5 fruit fly cellular contexts compared by ENCODE assay signal in genomic region chr3R:30813903-30814339, dm6.
TF ChIP-seq lines count a peak whose summit lies in the region.

No protein-coding gene starts in this region.

- peak; percentile 35 for TF ChIP-seq CTCF in whole organism, embryonic (GFP tag; optimal IDR thresholded peaks at IDR 0.05; lab: Kevin White, UChicago)

TF ChIP-seq in whole organism, adult, 20 proteins besides CTCF, POLR2A, EP300 and RAD21 (continues in another document):
- TF ChIP-seq cic (GFP tag; optimal IDR thresholded peaks at IDR 0.05; lab: Kevin White, UChicago) (no peak), CG7101 (tag; optimal IDR thresholded peaks at IDR 0.05; lab: Kevin White, UChicago) (peak; percentile 34), Crg-1 (GFP tag; optimal IDR thresholded peaks at IDR 0.05; lab: Kevin White, UChicago) (no peak), CG14711 (tag; optimal IDR thresholded peaks at IDR 0.05; lab: Kevin White, UChicago) (peak; percentile 34), CG1620 (GFP tag; optimal IDR thresholded peaks at IDR 0.05; lab: Kevin White, UChicago) (no peak), pad (GFP tag; optimal IDR thresholded peaks at IDR 0.05; lab: Kevin White, UChicago) (no peak), ovo (GFP tag; optimal IDR thresholded peaks at IDR 0.05; lab: Kevin White, UChicago) (no peak), CG5204 (GFP tag; optimal IDR thresholded peaks at IDR 0.05; lab: Kevin White, UChicago) (no peak), kay (GFP tag; lab: Kevin White, UChicago; ENCODE audit: borderline replicate concordance) (no peak), toe (GFP tag; optimal IDR thresholded peaks at IDR 0.05; lab: Kevin White, UChicago) (no peak), Hr96 (GFP tag; optimal IDR thresholded peaks at IDR 0.05; lab: Kevin White, UChicago) (no peak), CG11617 (GFP tag; optimal IDR thresholded peaks at IDR 0.05; lab: Kevin White, UChicago) (no peak), tj (GFP tag; optimal IDR thresholded peaks at IDR 0.05; lab: Kevin White, UChicago) (no peak), Mnt (GFP tag; optimal IDR thresholded peaks at IDR 0.05; lab: Kevin White, UChicago) (no peak), bab1 (GFP tag; optimal IDR thresholded peaks at IDR 0.05; lab: Kevin White, UChicago) (no peak), cnc (optimal IDR thresholded peaks at IDR 0.05; lab: Kevin White, UChicago) (no peak), CG7045 (GFP tag; optimal IDR thresholded peaks at IDR 0.05; lab: Kevin White, UChicago) (peak; percentile 42), Clk (GFP tag; optimal IDR thresholded peaks at IDR 0.05; lab: Kevin White, UChicago) (no peak), CG12768 (GFP tag; optimal IDR thresholded peaks at IDR 0.05; lab: Kevin White, UChicago) (no peak)

TF ChIP-seq in whole organism, embryonic, 481 proteins besides CTCF, POLR2A, EP300 and RAD21 (continues in another document):
- TF ChIP-seq mirr (GFP tag; optimal IDR thresholded peaks at IDR 0.05; lab: Kevin White, UChicago) (peak; percentile 5), crol (GFP tag; IDR thresholded peaks at IDR 0.05; lab: Robert Waterston, UW) (peak; percentile 77), Nf-YA (GFP tag; IDR thresholded peaks at IDR 0.05; lab: Robert Waterston, UW) (peak; percentile 53), CG18011 (GFP tag; optimal IDR thresholded peaks at IDR 0.05; lab: Kevin White, UChicago) (peak; percentile 31), CG1602 (GFP tag; optimal IDR thresholded peaks at IDR 0.05; lab: Kevin White, UChicago) (peak; percentile 71), sens-2 (GFP tag; IDR thresholded peaks at IDR 0.05; lab: Robert Waterston, UW) (peak; percentile 70; the same call in 1 of the 2 replicates), CG5245 (GFP tag; optimal IDR thresholded peaks at IDR 0.05; lab: Kevin White, UChicago) (peak; percentile 74), Fer1 (GFP tag; optimal IDR thresholded peaks at IDR 0.05; lab: Kevin White, UChicago) (peak; percentile 85), aop (GFP tag; IDR thresholded peaks at IDR 0.05; lab: Robert Waterston, UW) (peak; percentile 33; the same call in 1 of the 2 replicates), seq (GFP tag; IDR thresholded peaks at IDR 0.05; lab: Robert Waterston, UW) (peak; percentile 77), rib (GFP tag; IDR thresholded peaks at IDR 0.05; lab: Robert Waterston, UW) (peak; percentile 64; the same call in 1 of the 2 replicates), fru (optimal IDR thresholded peaks at IDR 0.05; lab: Kevin White, UChicago) (no peak), CG3065 (GFP tag; optimal IDR thresholded peaks at IDR 0.05; lab: Kevin White, UChicago) (peak; percentile 62), CG10274 (GFP tag; optimal IDR thresholded peaks at IDR 0.05; lab: Kevin White, UChicago) (peak; percentile 48), Hr51 (GFP tag; optimal IDR thresholded peaks at IDR 0.05; lab: Kevin White, UChicago) (peak; percentile 39 to 88), gcm2 (GFP tag; optimal IDR thresholded peaks at IDR 0.05; lab: Kevin White, UChicago) (peak; percentile 26), bowl (GFP tag; IDR thresholded peaks at IDR 0.05; lab: Robert Waterston, UW) (no peak), CG8478 (optimal IDR thresholded peaks at IDR 0.05; lab: Kevin White, UChicago) (no peak)

TF ChIP-seq in whole organism, prepupa, 60 proteins besides CTCF, POLR2A, EP300 and RAD21 (continues in another document):
- TF ChIP-seq CG11762 (GFP tag; optimal IDR thresholded peaks at IDR 0.05; lab: Kevin White, UChicago; ENCODE audit: insufficient read depth) (peak; percentile 74), CG6163 (GFP tag; IDR thresholded peaks at IDR 0.05; lab: Robert Waterston, UW) (peak; percentile 91), fd59A (GFP tag; optimal IDR thresholded peaks at IDR 0.05; lab: Kevin White, UChicago) (peak; percentile 35), eg (GFP tag; IDR thresholded peaks at IDR 0.05; lab: Robert Waterston, UW) (peak; percentile 92), CG10631 (GFP tag; optimal IDR thresholded peaks at IDR 0.05; lab: Kevin White, UChicago) (peak; percentile 73), Eip78C (GFP tag; lab: Kevin White, UChicago) (peak; percentile 96), ss (GFP tag; optimal IDR thresholded peaks at IDR 0.05; lab: Kevin White, UChicago) (peak; percentile 66 to 73), vri (GFP tag; optimal IDR thresholded peaks at IDR 0.05; lab: Kevin White, UChicago) (peak; percentile 8), Hr39 (GFP tag; optimal IDR thresholded peaks at IDR 0.05; lab: Kevin White, UChicago) (peak; percentile 84), fd85E (GFP tag; optimal IDR thresholded peaks at IDR 0.05; lab: Kevin White, UChicago) (peak; percentile 59), Ets21C (GFP tag; optimal IDR thresholded peaks at IDR 0.05; lab: Kevin White, UChicago) (peak; percentile 82), pdm3 (GFP tag; optimal IDR thresholded peaks at IDR 0.05; lab: Kevin White, UChicago) (peak; percentile 78), Eip75B (GFP tag; optimal IDR thresholded peaks at IDR 0.05; lab: Kevin White, UChicago) (peak; percentile 79), achi (GFP tag; optimal IDR thresholded peaks at IDR 0.05; lab: Kevin White, UChicago) (peak; percentile 84), svp (GFP tag; lab: Kevin White, UChicago) (peak; percentile 93), CG3032 (tag; optimal IDR thresholded peaks at IDR 0.05; lab: Kevin White, UChicago) (peak; percentile 60), CG34406 (GFP tag; optimal IDR thresholded peaks at IDR 0.05; lab: Kevin White, UChicago) (peak; percentile 77), CG11294 (GFP tag; IDR thresholded peaks at IDR 0.05; lab: Robert Waterston, UW) (peak; percentile 48), Hr4 (GFP tag; optimal IDR thresholded peaks at IDR 0.05; lab: Kevin White, UChicago) (peak; percentile 83), Eip93F (GFP tag; optimal IDR thresholded peaks at IDR 0.05; lab: Kevin White, UChicago) (peak; percentile 43)

TF ChIP-seq in whole organism, pupa, 21 proteins besides CTCF, POLR2A, EP300 and RAD21:
- TF ChIP-seq CG15710 (tag; optimal IDR thresholded peaks at IDR 0.05; lab: Kevin White, UChicago): peak; percentile 59
- no peak for TF ChIP-seq CG13204 (GFP tag; optimal IDR thresholded peaks at IDR 0.05; lab: Kevin White, UChicago)
- TF ChIP-seq CG4496 (GFP tag; IDR thresholded peaks at IDR 0.05; lab: Robert Waterston, UW): peak; percentile 87
- TF ChIP-seq EcR (GFP tag; optimal IDR thresholded peaks at IDR 0.05; lab: Kevin White, UChicago): no peak
- TF ChIP-seq CG34367 (tag; optimal IDR thresholded peaks at IDR 0.05; lab: Kevin White, UChicago): peak; percentile 52
- TF ChIP-seq fd96Ca (GFP tag; IDR thresholded peaks at IDR 0.05; lab: Robert Waterston, UW): peak; percentile 57; the same call in 1 of the 3 replicates
- peak; percentile 73 for TF ChIP-seq CG17806 (tag; optimal IDR thresholded peaks at IDR 0.05; lab: Kevin White, UChicago)
- TF ChIP-seq CG8159 (tag; optimal IDR thresholded peaks at IDR 0.05; lab: Kevin White, UChicago): peak; percentile 76
- TF ChIP-seq gl (tag; optimal IDR thresholded peaks at IDR 0.05; lab: Kevin White, UChicago): peak; percentile 30
- TF ChIP-seq CG9948 (tag; optimal IDR thresholded peaks at IDR 0.05; lab: Kevin White, UChicago): peak; percentile 56
- peak; percentile 80 for TF ChIP-seq Pif1B (GFP tag; optimal IDR thresholded peaks at IDR 0.05; lab: Kevin White, UChicago)
- TF ChIP-seq CG10348 (GFP tag; IDR thresholded peaks at IDR 0.05; lab: Robert Waterston, UW): no peak
- TF ChIP-seq CG8301 (tag; optimal IDR thresholded peaks at IDR 0.05; lab: Kevin White, UChicago): peak; percentile 76
- peak; percentile 52; the same call in 1 of the 2 replicates for TF ChIP-seq rn (GFP tag; IDR thresholded peaks at IDR 0.05; lab: Robert Waterston, UW)
- peak; percentile 87 for TF ChIP-seq CG32121 (GFP tag; IDR thresholded peaks at IDR 0.05; lab: Robert Waterston, UW)
- peak; percentile 85 for TF ChIP-seq Pif1A (GFP tag; optimal IDR thresholded peaks at IDR 0.05; lab: Kevin White, UChicago)
- TF ChIP-seq D1 (tag; optimal IDR thresholded peaks at IDR 0.05; lab: Kevin White, UChicago): no peak
- peak; percentile 74 for TF ChIP-seq CG12605 (GFP tag; IDR thresholded peaks at IDR 0.05; lab: Robert Waterston, UW)
- TF ChIP-seq Snoo (tag; optimal IDR thresholded peaks at IDR 0.05; lab: Kevin White, UChicago): peak; percentile 84
- peak; percentile 70 for TF ChIP-seq CG14655 (GFP tag; optimal IDR thresholded peaks at IDR 0.05; lab: Kevin White, UChicago)
- peak; percentile 87 for TF ChIP-seq Ets98B (GFP tag; IDR thresholded peaks at IDR 0.05; lab: Robert Waterston, UW)
TF ChIP-seq in whole organism, pupa: peak in this region for 17.

TF ChIP-seq in whole organism, wandering third instar larva, 38 proteins besides CTCF, POLR2A, EP300 and RAD21 (continues in another document):
- TF ChIP-seq psq (GFP tag; optimal IDR thresholded peaks at IDR 0.05; lab: Kevin White, UChicago) (peak; percentile 68), Mio (GFP tag; optimal IDR thresholded peaks at IDR 0.05; lab: Kevin White, UChicago) (no peak), OdsH (GFP tag; optimal IDR thresholded peaks at IDR 0.05; lab: Kevin White, UChicago) (peak; percentile 72), Hr83 (GFP tag; optimal IDR thresholded peaks at IDR 0.05; lab: Kevin White, UChicago; ENCODE audit: poor library complexity, severe bottlenecking) (no peak), N (GFP tag; optimal IDR thresholded peaks at IDR 0.05; lab: Kevin White, UChicago) (no peak), sage (GFP tag; optimal IDR thresholded peaks at IDR 0.05; lab: Kevin White, UChicago) (peak; percentile 73), Sp1 (GFP tag; optimal IDR thresholded peaks at IDR 0.05; lab: Kevin White, UChicago) (peak; percentile 77), rgr (GFP tag; optimal IDR thresholded peaks at IDR 0.05; lab: Kevin White, UChicago) (peak; percentile 68), Hnf4 (GFP tag; optimal IDR thresholded peaks at IDR 0.05; lab: Kevin White, UChicago) (peak; percentile 65), brk (GFP tag; optimal IDR thresholded peaks at IDR 0.05; lab: Kevin White, UChicago) (peak; percentile 31), dmrt93B (GFP tag; optimal IDR thresholded peaks at IDR 0.05; lab: Kevin White, UChicago) (peak; percentile 69), pan (optimal IDR thresholded peaks at IDR 0.05; lab: Kevin White, UChicago) (no peak), dl (GFP tag; optimal IDR thresholded peaks at IDR 0.05; lab: Kevin White, UChicago; ENCODE audit: insufficient read depth in 1 of 2, partially characterized antibody in 2 of 2) (no peak), CG32264 (GFP tag; optimal IDR thresholded peaks at IDR 0.05; lab: Kevin White, UChicago) (peak; percentile 61), jim (GFP tag; optimal IDR thresholded peaks at IDR 0.05; lab: Kevin White, UChicago) (no peak), h (GFP tag; optimal IDR thresholded peaks at IDR 0.05; lab: Kevin White, UChicago) (peak; percentile 83), ey (GFP tag; optimal IDR thresholded peaks at IDR 0.05; lab: Kevin White, UChicago) (peak; percentile 72), lola (GFP tag; optimal IDR thresholded peaks at IDR 0.05; lab: Kevin White, UChicago) (no peak), Dif (GFP tag; optimal IDR thresholded peaks at IDR 0.05; lab: Kevin White, UChicago; ENCODE audit: partially characterized antibody) (no peak), Vsx2 (GFP tag; optimal IDR thresholded peaks at IDR 0.05; lab: Kevin White, UChicago; ENCODE audit: partially characterized antibody) (no peak), GATAd (GFP tag; optimal IDR thresholded peaks at IDR 0.05; lab: Kevin White, UChicago) (no peak), Dfd (GFP tag; optimal IDR thresholded peaks at IDR 0.05; lab: Kevin White, UChicago) (no peak)
